Worm (Caenorhabditis elegans): ENCODE data around the gene smf-1.

- TF ChIP-seq hmbx-1 (tag; optimal IDR thresholded peaks at IDR 0.05): no peak
- TF ChIP-seq F13C5.2 (tag; optimal IDR thresholded peaks at IDR 0.05): no peak
- no peak for TF ChIP-seq flt-1 (GFP tag; IDR thresholded peaks at IDR 0.05)
- TF ChIP-seq ceh-36 (tag; optimal IDR thresholded peaks at IDR 0.05): no peak
- no peak for TF ChIP-seq ets-7 (tag; optimal IDR thresholded peaks at IDR 0.05)
- no peak for TF ChIP-seq tbx-11 (GFP tag; IDR thresholded peaks at IDR 0.05)
- TF ChIP-seq hnd-1 (tag; optimal IDR thresholded peaks at IDR 0.05): no peak
- no peak for TF ChIP-seq ama-1 (optimal IDR thresholded peaks at IDR 0.05)
- no peak for TF ChIP-seq aly-1 (tag; optimal IDR thresholded peaks at IDR 0.05)
Observed at ce11 chrX:6709238-6709637, 13.6 kb downstream of the smf-1 start, which contains the start of gene acr-3.

Measured in whole organism, early embryonic.